Worm (Caenorhabditis elegans) whole organism, L3 larva: ENCODE measurements around the gene F56D6.9.

Source experiments
- ZK546.5 ChIP-seq: sonication (generic microtip); optimal IDR thresholded peaks from 2 replicates; lab custom pipeline; 2017; ENCODE audit warnings: missing biosample characterization, missing genetic modification characterization
- ama-1 ChIP-seq: fragments of 150-350 bp; optimal IDR thresholded peaks from 2 replicates; lab custom pipeline; 2018
- ceh-16 ChIP-seq: sonication (generic microtip); optimal IDR thresholded peaks from 2 replicates; lab custom pipeline; 2017; ENCODE audit warnings: missing biosample characterization, missing genetic modification characterization
- ceh-28 ChIP-seq: fragments of 150-350 bp; optimal IDR thresholded peaks from 2 replicates; lab custom pipeline; 2014; ENCODE audit warnings: missing biosample characterization, missing genetic modification reagents, missing genetic modification characterization
- ceh-82 ChIP-seq: fragments of 150-350 bp; optimal IDR thresholded peaks from 2 replicates; lab custom pipeline; 2014; ENCODE audit warnings: missing biosample characterization, missing genetic modification characterization
- daf-12 ChIP-seq: fragments of 150-350 bp; optimal IDR thresholded peaks from 2 replicates; lab custom pipeline; 2014; ENCODE audit warnings: missing biosample characterization, missing genetic modification reagents, missing genetic modification characterization
- egl-27 ChIP-seq: sonication (generic microtip); optimal IDR thresholded peaks from 4 replicates; lab custom pipeline; 2017; ENCODE audit warnings: missing biosample characterization, missing genetic modification reagents, missing genetic modification characterization
- elt-1 ChIP-seq: fragments of 150-350 bp; optimal IDR thresholded peaks from 2 replicates; lab custom pipeline; 2014; ENCODE audit warnings: missing biosample characterization, missing genetic modification characterization
- elt-2 ChIP-seq: sonication (generic microtip); optimal IDR thresholded peaks from 2 replicates; lab custom pipeline; 2016; ENCODE audit warnings: missing genetic modification reagents, mild to moderate bottlenecking, missing genetic modification characterization, missing compliant biosample characterization
- elt-3 ChIP-seq, 3 experiments: fragments of 150-350 bp in 1 of 3; sonication (generic microtip) in 2 of 3; optimal IDR thresholded peaks; 2 replicates in 2 of 3; 4 replicates in 1 of 3; lab custom pipeline; 2014 to 2017; ENCODE audit warnings: missing biosample characterization in 3 of 3, missing genetic modification characterization in 3 of 3
- fkh-10 ChIP-seq: sonication (generic microtip); optimal IDR thresholded peaks from 2 replicates; lab custom pipeline; 2017; ENCODE audit warnings: missing biosample characterization, missing genetic modification reagents, missing genetic modification characterization
- fkh-2 ChIP-seq: fragments of 150-350 bp; optimal IDR thresholded peaks from 2 replicates; lab custom pipeline; 2014; ENCODE audit warnings: missing biosample characterization, missing genetic modification reagents, missing genetic modification characterization
- hmg-11 ChIP-seq: sonication (generic microtip); optimal IDR thresholded peaks from 2 replicates; lab custom pipeline; 2016; ENCODE audit warnings: missing genetic modification characterization, missing compliant biosample characterization
- lin-15B ChIP-seq: fragments of 150-350 bp; optimal IDR thresholded peaks from 2 replicates; lab custom pipeline; 2014; ENCODE audit warnings: missing biosample characterization, missing genetic modification characterization
- lin-39 ChIP-seq: fragments of 150-350 bp; optimal IDR thresholded peaks from 2 replicates; lab custom pipeline; 2018; ENCODE audit warnings: missing biosample characterization, missing genetic modification reagents, missing genetic modification characterization
- lsy-12 ChIP-seq: sonication (generic microtip); optimal IDR thresholded peaks from 2 replicates; lab custom pipeline; 2016; ENCODE audit warnings: mild to moderate bottlenecking, missing genetic modification characterization, missing compliant biosample characterization
- mdl-1 ChIP-seq: fragments of 150-350 bp; optimal IDR thresholded peaks from 2 replicates; lab custom pipeline; 2014; ENCODE audit warnings: missing biosample characterization, missing genetic modification characterization
- mml-1 ChIP-seq: fragments of 150-350 bp; sonication (generic microtip); optimal IDR thresholded peaks from 3 replicates; lab custom pipeline; 2014; ENCODE audit warnings: missing biosample characterization, missing genetic modification characterization
- nfya-1 ChIP-seq: sonication (generic microtip); optimal IDR thresholded peaks from 2 replicates; lab custom pipeline; 2017; ENCODE audit warnings: missing genetic modification characterization, mild to moderate bottlenecking, missing compliant biosample characterization, antibody characterized with exemption, moderate library complexity; ENCODE audit not compliant: insufficient read depth
- nhr-11 ChIP-seq: fragments of 150-350 bp; optimal IDR thresholded peaks from 2 replicates; lab custom pipeline; 2014; ENCODE audit warnings: missing biosample characterization, missing genetic modification characterization
- nhr-12 ChIP-seq: fragments of 150-350 bp; optimal IDR thresholded peaks from 2 replicates; lab custom pipeline; 2014; ENCODE audit warnings: missing biosample characterization, missing genetic modification characterization
- nhr-23 ChIP-seq: fragments of 150-350 bp; optimal IDR thresholded peaks from 2 replicates; lab custom pipeline; 2014; ENCODE audit warnings: missing biosample characterization, missing genetic modification reagents, missing genetic modification characterization
- nhr-25 ChIP-seq: sonication (generic microtip); optimal IDR thresholded peaks from 2 replicates; lab custom pipeline; 2017; ENCODE audit warnings: missing biosample characterization, missing genetic modification characterization
- nhr-28 ChIP-seq: fragments of 150-350 bp; optimal IDR thresholded peaks from 2 replicates; lab custom pipeline; 2014; ENCODE audit warnings: missing biosample characterization, missing genetic modification characterization
- nhr-43 ChIP-seq: sonication (generic microtip); optimal IDR thresholded peaks from 2 replicates; lab custom pipeline; 2016; ENCODE audit warnings: mild to moderate bottlenecking, missing genetic modification characterization, missing compliant biosample characterization; ENCODE audit not compliant: poor library complexity, severe bottlenecking
- nhr-77 ChIP-seq: fragments of 150-350 bp; optimal IDR thresholded peaks from 2 replicates; lab custom pipeline; 2014; ENCODE audit warnings: missing biosample characterization, missing genetic modification characterization
- pha-4 ChIP-seq: fragments of 150-350 bp; optimal IDR thresholded peaks from 2 replicates; lab custom pipeline; 2014; ENCODE audit warnings: missing biosample characterization, missing genetic modification reagents, missing genetic modification characterization
- pqm-1 ChIP-seq: fragments of 150-350 bp; optimal IDR thresholded peaks from 2 replicates; lab custom pipeline; 2017; ENCODE audit warnings: missing biosample characterization, missing genetic modification characterization, inconsistent platforms
- skn-1 ChIP-seq: fragments of 150-350 bp; optimal IDR thresholded peaks from 2 replicates; lab custom pipeline; 2014; ENCODE audit warnings: missing biosample characterization, missing genetic modification characterization
- tbx-2 ChIP-seq: sonication (generic microtip); optimal IDR thresholded peaks from 2 replicates; lab custom pipeline; 2016; ENCODE audit warnings: mild to moderate bottlenecking, missing genetic modification characterization, missing compliant biosample characterization
- unc-39 ChIP-seq: sonication (generic microtip); optimal IDR thresholded peaks from 4 replicates; lab custom pipeline; 2017; ENCODE audit warnings: missing biosample characterization, missing genetic modification characterization
- unc-62 ChIP-seq: fragments of 150-350 bp; sonication (generic microtip); optimal IDR thresholded peaks from 4 replicates; lab custom pipeline; 2014; ENCODE audit warnings: missing biosample characterization, missing genetic modification reagents, missing genetic modification characterization
- ztf-11 ChIP-seq: fragments of 150-350 bp; optimal IDR thresholded peaks from 2 replicates; lab custom pipeline; 2014; ENCODE audit warnings: missing biosample characterization, missing genetic modification characterization
- ztf-4 ChIP-seq: fragments of 150-350 bp; optimal IDR thresholded peaks from 2 replicates; lab custom pipeline; 2014; ENCODE audit warnings: missing biosample characterization, missing genetic modification characterization

Gene F56D6.9

DNA sequence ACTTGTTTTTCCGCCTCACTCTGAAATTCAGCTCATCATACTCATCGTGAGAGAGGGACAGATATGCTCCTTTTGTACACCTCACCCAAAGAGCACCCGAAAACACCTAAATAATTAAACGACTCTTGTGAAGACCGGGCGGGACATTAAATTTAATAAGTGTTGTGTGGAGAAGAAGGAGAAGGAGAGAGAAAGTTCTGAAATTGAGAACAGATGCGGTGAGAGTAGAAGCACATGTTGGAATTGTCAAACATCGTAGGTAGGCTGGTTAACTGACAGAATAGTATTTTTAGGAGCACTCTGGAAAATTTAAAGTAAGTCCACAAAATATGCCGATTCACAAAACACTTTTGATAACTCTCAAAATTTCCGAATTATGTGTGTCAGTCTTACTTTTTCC lies 38.6 kb upstream of the F56D6.9 start:
- TF ChIP-seq ceh-82 (tag; lab: Kevin White, UChicago) (no peak), nhr-77 (tag; lab: Kevin White, UChicago) (no peak), ceh-28 (tag; lab: Kevin White, UChicago) (no peak), nhr-43 (no peak), elt-2 (tag; lab: Kevin White, UChicago) (no peak), pha-4 (no peak), nhr-11 (tag; lab: Kevin White, UChicago) (no peak), fkh-2 (tag; lab: Kevin White, UChicago) (no peak), daf-12 (no peak), lin-39 (tag; lab: Kevin White, UChicago) (no peak), nhr-23 (tag; lab: Kevin White, UChicago) (no peak), mdl-1 (tag; lab: Kevin White, UChicago) (no peak), ama-1 (lab: Kevin White, UChicago) (no peak), lsy-12 (tag; lab: Kevin White, UChicago) (no peak), mml-1 (tag; lab: Kevin White, UChicago) (no peak), unc-39 (tag; lab: Kevin White, UChicago) (no peak), nhr-12 (tag; lab: Kevin White, UChicago) (no peak), tbx-2 (tag; lab: Kevin White, UChicago) (no peak), fkh-10 (GFP tag; lab: Kevin White, UChicago) (no peak), ZK546.5 (tag; lab: Kevin White, UChicago) (no peak)

DNA sequence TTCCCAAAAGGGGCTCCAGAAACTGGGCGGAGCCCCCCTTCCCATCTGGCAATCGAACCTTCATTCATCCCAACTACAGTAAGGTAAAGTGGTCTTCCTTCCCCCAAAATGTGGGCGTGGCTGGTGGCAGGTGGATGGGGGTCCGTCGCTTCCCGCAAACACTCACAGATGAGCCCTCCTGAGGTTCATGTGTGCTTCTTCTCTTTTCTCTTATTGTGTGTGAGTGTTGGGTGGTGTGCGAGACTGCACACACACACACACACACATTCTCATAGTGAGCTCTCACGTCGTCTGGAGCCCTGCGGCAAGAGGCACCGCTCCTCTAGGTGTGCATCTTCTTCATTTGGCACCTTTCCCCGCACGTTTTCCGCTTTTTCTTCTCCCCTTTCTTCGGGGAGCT lies 37.5 kb upstream of the F56D6.9 start:
- TF ChIP-seq nfya-1 (tag; lab: Kevin White, UChicago): peak; percentile 9
- no peak for TF ChIP-seq pqm-1 (tag; lab: Kevin White, UChicago)
- no peak for TF ChIP-seq pha-4
- no peak for TF ChIP-seq skn-1

DNA sequence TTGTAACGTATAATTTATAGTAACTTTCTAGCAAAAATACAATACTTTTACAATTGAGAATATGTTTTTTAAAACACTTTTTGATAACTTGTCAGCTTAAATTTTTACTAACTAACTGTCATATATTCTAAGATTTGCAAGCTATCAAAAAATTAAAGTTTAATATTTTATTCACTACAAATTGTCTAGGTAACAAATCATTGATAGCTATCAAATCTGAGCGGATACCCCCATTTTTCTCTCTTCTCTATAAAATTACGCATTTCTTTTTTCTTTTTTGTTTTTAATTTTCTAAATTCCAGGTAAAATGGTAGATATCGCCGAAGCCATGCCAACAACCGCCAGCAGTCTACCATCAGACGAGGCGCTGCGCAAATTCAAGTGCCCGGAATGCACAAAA lies 36.6 kb upstream of the F56D6.9 start, which contains the start of gene zag-1:
zag-1 (plus strand) TSS at position 301 of the 400 bp plus-strand sequence.
- TF ChIP-seq hmg-11 (tag; lab: Kevin White, UChicago): no peak
- no peak for TF ChIP-seq nhr-43
- TF ChIP-seq ztf-4: no peak
- no peak for TF ChIP-seq nhr-28
- no peak for TF ChIP-seq egl-27 (tag; lab: Kevin White, UChicago)
- no peak for TF ChIP-seq nhr-25
- TF ChIP-seq nhr-77 (tag; lab: Kevin White, UChicago): no peak
- no peak for TF ChIP-seq daf-12
- TF ChIP-seq elt-1 (tag; lab: Kevin White, UChicago): no peak

DNA sequence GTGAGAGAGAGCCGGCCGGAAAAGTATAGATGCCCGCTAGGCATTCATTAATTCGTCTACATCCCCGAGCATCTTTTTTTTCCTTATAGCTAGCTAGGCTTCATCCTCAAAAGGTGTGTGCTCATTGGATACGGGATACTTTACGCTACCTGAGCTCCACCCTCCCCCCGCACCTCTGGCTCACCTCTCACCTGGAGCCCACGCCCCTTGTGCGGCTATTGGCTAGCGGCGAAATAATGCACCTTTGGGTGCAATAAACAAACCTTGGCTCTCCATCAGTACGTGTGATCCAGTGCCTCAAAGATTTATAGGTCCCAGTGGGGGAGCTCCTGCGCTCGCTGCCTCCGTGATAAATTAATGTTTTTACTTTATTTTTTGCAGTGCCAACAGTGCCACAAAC lies 35.9 kb upstream of the F56D6.9 start:
- no peak for TF ChIP-seq unc-62
- TF ChIP-seq lin-39 (tag; lab: Kevin White, UChicago): peak; percentile 21
- peak; percentile 65 for TF ChIP-seq nfya-1 (tag; lab: Kevin White, UChicago)
- TF ChIP-seq ztf-11 (tag; lab: Kevin White, UChicago): no peak
- no peak for TF ChIP-seq elt-2 (tag; lab: Kevin White, UChicago)
- TF ChIP-seq mml-1 (tag; lab: Kevin White, UChicago): no peak
- TF ChIP-seq fkh-10 (GFP tag; lab: Kevin White, UChicago): no peak

DNA sequence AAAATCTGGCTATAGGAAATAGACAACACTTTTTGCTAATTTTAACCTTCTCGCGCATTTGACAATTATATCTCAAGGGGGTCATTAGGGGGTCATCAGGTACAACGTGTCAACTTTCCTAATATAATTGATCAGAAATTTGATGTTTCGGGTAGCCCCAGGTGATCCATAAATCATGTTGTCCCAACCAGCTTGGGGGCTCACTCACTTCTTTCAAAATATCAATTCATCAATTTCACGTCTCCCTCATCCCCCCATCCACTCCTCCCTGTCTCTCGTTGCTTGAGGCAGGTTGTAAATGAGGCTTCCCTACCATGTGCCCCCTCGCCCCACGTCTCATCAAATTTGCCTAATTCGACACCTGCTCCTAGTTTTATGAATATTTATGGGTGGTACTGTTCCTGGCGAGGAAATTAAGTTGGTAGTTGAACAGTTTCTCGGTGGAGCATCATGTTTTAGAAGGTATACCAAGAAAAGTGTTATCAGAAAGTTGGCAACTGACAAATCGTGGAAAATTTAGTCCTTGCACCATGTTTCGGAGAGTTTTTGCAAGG lies 34.1 kb upstream of the F56D6.9 start:
- TF ChIP-seq lin-39 (tag; lab: Kevin White, UChicago) (peak; percentile 7), mdl-1 (tag; lab: Kevin White, UChicago) (no peak), elt-3 (tag; optimal IDR thresholded peaks at IDR 0.05; lab: Kevin White, UChicago) (no peak)

DNA sequence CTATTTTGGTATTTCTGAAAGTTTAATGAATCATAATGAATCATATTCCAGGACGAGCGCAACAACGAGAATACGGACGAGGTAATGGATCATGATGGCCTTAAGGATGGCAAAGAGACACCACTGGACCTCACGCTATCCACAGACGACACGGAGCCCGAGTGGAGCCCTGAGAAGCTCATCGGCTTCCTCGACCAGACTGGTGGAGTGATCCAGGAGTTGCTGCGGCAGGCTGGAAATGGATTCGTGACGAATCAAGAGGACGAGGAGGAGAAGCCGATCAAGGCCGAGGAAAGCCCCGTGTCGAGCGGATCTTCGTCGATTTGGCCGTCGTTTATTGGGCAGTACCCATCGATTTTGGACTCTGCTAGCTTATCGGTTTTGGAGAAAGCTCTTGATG lies 32.6 kb upstream of the F56D6.9 start:
- TF ChIP-seq nhr-12 (tag; lab: Kevin White, UChicago): no peak
- TF ChIP-seq ceh-16 (tag; lab: Kevin White, UChicago): no peak
- no peak for TF ChIP-seq daf-12
- no peak for TF ChIP-seq fkh-10 (GFP tag; lab: Kevin White, UChicago)
- TF ChIP-seq ceh-82 (tag; lab: Kevin White, UChicago): no peak
- TF ChIP-seq nhr-11 (tag; lab: Kevin White, UChicago): no peak
- no peak for TF ChIP-seq unc-39 (tag; lab: Kevin White, UChicago)
- no peak for TF ChIP-seq elt-3 (tag; optimal IDR thresholded peaks at IDR 0.05; lab: Kevin White, UChicago)
- TF ChIP-seq skn-1: no peak
- TF ChIP-seq nhr-28: no peak
- no peak for TF ChIP-seq pqm-1 (tag; lab: Kevin White, UChicago)
- TF ChIP-seq pha-4: no peak
- no peak for TF ChIP-seq lin-15B
- TF ChIP-seq, all 47 proteins: peak for 0
